Fruit fly (Drosophila melanogaster): ENCODE measurements around the gene Cpr78Cc.

The Cpr78Cc gene

DNA sequence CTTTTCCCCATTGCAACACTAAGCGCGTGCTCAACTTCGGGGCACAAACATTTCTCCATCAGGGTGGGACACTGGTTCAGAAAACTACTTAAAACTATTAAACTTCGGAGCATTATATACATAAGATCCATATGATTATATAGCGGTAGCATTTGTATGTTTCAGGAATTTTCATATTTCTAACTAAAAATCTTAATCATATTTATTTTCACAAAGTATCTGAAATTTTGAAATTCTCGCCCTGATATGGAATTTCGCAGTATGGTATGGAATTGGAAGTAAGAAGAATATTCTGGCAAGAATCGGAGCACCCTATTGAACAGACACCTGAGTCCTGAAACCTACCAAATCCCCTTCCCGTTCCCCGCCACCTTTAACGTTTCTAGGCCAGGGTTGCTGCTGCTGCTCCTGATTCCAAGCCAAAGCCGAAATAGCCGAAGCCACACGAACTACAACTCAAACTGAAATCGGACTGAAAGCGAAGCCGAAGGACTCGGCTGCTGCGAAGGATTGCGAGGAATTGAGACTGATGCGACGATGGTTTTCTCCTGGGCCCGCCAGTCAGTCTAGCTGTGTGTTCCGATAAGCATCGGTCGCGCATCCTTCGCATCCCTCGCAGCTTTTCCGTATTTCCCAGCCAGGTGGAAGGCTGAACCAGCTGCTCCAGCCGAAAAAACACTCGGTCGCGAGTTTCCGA, 21.6 kb downstream of the Cpr78Cc start (continued):
- peak; percentile 95 for TF ChIP-seq Deaf1 (tag; optimal IDR thresholded peaks at IDR 0.05)
- no peak for TF ChIP-seq bigmax (GFP tag; optimal IDR thresholded peaks at IDR 0.05)
- no peak for TF ChIP-seq salm (tag; optimal IDR thresholded peaks at IDR 0.05)
- TF ChIP-seq Rx (GFP tag; IDR thresholded peaks at IDR 0.05), result no peak
- no peak for TF ChIP-seq CG1603 (tag; optimal IDR thresholded peaks at IDR 0.05)
- TF ChIP-seq GATAe (GFP tag; conservative IDR thresholded peaks at IDR 0.05), result no peak
- no peak for TF ChIP-seq unpg (GFP tag; optimal IDR thresholded peaks at IDR 0.05)
- TF ChIP-seq mld (GFP tag; IDR thresholded peaks at IDR 0.05; ENCODE audit: partially characterized antibody), result no peak
- no peak for TF ChIP-seq Eip74EF (GFP tag; optimal IDR thresholded peaks at IDR 0.05)
- peak; percentile 82 for TF ChIP-seq CG18599 (GFP tag; optimal IDR thresholded peaks at IDR 0.05)
- TF ChIP-seq Bdp1 (GFP tag; optimal IDR thresholded peaks at IDR 0.05), result no peak
- no peak for TF ChIP-seq psq (GFP tag; optimal IDR thresholded peaks at IDR 0.05)
- TF ChIP-seq CG17359 (tag; optimal IDR thresholded peaks at IDR 0.05), result no peak
- no peak for TF ChIP-seq CG1024 (GFP tag; IDR thresholded peaks at IDR 0.05)
- no peak for TF ChIP-seq CG11560 (tag; IDR thresholded peaks at IDR 0.05)
- no peak for TF ChIP-seq CG9932 (GFP tag; IDR thresholded peaks at IDR 0.05)
- TF ChIP-seq cwo (GFP tag; optimal IDR thresholded peaks at IDR 0.05), result peak; percentile 24
- TF ChIP-seq CG43689 (GFP tag; IDR thresholded peaks at IDR 0.05), result no peak
- peak; percentile 68 for TF ChIP-seq CG2120 (GFP tag; optimal IDR thresholded peaks at IDR 0.05)
- TF ChIP-seq twi (tag; optimal IDR thresholded peaks at IDR 0.05), result no peak
- peak; percentile 79 for TF ChIP-seq CG2678 (tag; optimal IDR thresholded peaks at IDR 0.05)
- no peak for TF ChIP-seq chinmo (GFP tag; IDR thresholded peaks at IDR 0.05; ENCODE audit: partially characterized antibody)
- no peak for TF ChIP-seq CG2199 (GFP tag; IDR thresholded peaks at IDR 0.05)
- no peak for TF ChIP-seq BEAF-32 (GFP tag; optimal IDR thresholded peaks at IDR 0.05)
- TF ChIP-seq CG6689 (GFP tag; IDR thresholded peaks at IDR 0.05), result no peak
- TF ChIP-seq CG2129 (GFP tag; IDR thresholded peaks at IDR 0.05; ENCODE audit: partially characterized antibody), result no peak
- no peak for TF ChIP-seq HLHmδ (GFP tag; optimal IDR thresholded peaks at IDR 0.05)
- no peak for TF ChIP-seq CG11456 (GFP tag; IDR thresholded peaks at IDR 0.05)
- TF ChIP-seq Awh (GFP tag; IDR thresholded peaks at IDR 0.05), result no peak
- TF ChIP-seq CG1792 (GFP tag; optimal IDR thresholded peaks at IDR 0.05), result no peak

DNA sequence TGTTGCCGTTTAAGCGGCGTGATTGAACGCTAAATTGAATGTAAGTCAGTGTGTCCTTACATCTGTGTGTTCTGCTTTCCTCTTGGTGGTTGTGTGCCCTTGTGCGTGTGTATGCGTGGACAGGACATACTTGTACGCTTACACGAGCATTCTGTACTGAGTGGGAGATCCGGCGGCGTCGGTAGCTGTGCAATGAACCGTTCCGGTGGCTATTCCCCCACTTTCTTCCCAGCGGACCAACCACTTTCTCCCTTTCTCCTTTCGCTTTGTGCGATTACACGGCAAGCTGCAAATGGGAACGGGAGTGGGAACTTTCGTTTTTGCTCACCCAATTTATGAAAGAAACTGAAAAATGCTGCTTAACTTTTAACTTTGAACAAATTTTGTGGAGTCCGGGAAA, 24.3 kb downstream of the Cpr78Cc start:
- TF ChIP-seq CG11456 (GFP tag; IDR thresholded peaks at IDR 0.05), result 0 out of 3 replicates have a peak, but pooled peaks have one; percentile 54
- 0 out of 3 replicates have a peak, but pooled peaks have one; percentile 6 for TF ChIP-seq ken (GFP tag; IDR thresholded peaks at IDR 0.05)
- 0 out of 2 replicates have a peak, but pooled peaks have one; percentile 2 for TF ChIP-seq Dref (GFP tag; IDR thresholded peaks at IDR 0.05)
- TF ChIP-seq Ets65A (GFP tag), result peak; percentile 50
- no peak for TF ChIP-seq zen (tag; optimal IDR thresholded peaks at IDR 0.05)
- TF ChIP-seq C15 (GFP tag; IDR thresholded peaks at IDR 0.05), result no peak

DNA sequence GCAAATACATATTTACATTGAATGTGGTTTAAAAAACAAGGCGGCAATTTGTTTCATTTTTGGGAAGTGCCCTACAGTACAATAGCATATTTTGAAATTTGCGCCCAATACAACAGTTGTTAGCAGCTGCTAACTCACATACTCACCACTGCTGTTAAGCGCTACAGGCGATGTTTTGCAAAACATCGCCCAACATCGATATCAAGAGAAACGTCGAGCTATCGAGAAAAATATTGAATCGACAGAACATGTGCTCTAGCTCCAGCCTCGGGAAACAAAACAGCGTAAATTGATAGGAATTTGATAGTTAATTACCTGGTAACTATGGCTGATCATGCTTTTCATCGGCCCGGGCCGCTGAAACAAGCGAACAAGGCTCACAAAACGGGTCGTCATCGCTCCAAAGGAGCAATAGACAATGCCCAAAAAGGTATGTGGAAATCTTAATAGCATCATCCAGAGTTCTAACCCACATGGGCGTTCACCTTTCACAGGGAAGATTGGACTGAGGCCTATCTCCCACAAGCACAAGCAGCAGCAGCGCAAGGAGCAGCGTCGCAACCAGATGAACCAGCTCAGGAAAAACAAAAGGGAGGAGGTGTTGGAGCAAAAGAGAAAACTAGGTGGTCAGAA, 34.7 kb downstream of the Cpr78Cc start, which contains the start of gene Tsr1:
Tsr1 (plus strand) TSS at position 217 of the 633 bp plus-strand sequence.
- TF ChIP-seq CG3995 (GFP tag; optimal IDR thresholded peaks at IDR 0.05), result no peak
- TF ChIP-seq Lim3 (GFP tag; IDR thresholded peaks at IDR 0.05), result no peak
- peak; percentile 69 for TF ChIP-seq CG14860 (GFP tag; IDR thresholded peaks at IDR 0.05; ENCODE audit: partially characterized antibody)
- TF ChIP-seq nerfin-1 (tag; optimal IDR thresholded peaks at IDR 0.05), result no peak
- no peak for TF ChIP-seq Doc2 (GFP tag; IDR thresholded peaks at IDR 0.05)
- no peak for TF ChIP-seq esg (GFP tag; conservative IDR thresholded peaks at IDR 0.05)
- TF ChIP-seq Rx (GFP tag; IDR thresholded peaks at IDR 0.05), result no peak
- no peak for TF ChIP-seq CG3163 (GFP tag; optimal IDR thresholded peaks at IDR 0.05)
- TF ChIP-seq pfk (GFP tag; optimal IDR thresholded peaks at IDR 0.05), result no peak
- TF ChIP-seq tgo (GFP tag; IDR thresholded peaks at IDR 0.05), result no peak
- TF ChIP-seq CG31441 (GFP tag; IDR thresholded peaks at IDR 0.05), result no peak
- TF ChIP-seq tup (GFP tag; optimal IDR thresholded peaks at IDR 0.05), result no peak
- TF ChIP-seq CG32532 (GFP tag; IDR thresholded peaks at IDR 0.05), result no peak
- TF ChIP-seq CG1832 (GFP tag; optimal IDR thresholded peaks at IDR 0.05), result no peak
- no peak for TF ChIP-seq chm (GFP tag; IDR thresholded peaks at IDR 0.05)
